Fruit fly (Drosophila melanogaster): ENCODE data around the gene CG7772.
A peak's percentile ranks its signal among the peaks of the same experiment; 100 is the strongest.

Gene CG7772

DNA sequence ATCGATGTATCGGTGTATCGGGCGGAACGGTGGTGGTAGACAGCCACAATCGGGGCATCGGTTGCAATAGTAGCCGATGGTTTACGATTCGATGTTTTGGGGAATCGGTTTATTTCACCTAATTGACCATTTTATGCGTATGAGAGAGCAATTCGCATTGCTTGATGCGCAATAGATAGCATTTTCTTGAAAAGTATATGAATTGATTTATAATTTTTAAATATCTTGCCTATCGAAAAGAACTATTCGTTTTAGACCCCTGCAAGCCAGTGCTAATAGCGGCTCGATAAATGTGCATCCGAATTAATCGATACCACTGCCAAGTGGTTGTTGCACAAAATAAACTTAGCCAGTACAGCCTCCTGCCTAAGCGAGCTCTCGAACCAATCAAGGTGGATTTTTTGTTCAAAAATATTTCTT is 19.8 kb downstream of the CG7772 start, which contains the start of gene mnb (continued):
- no peak for TF ChIP-seq Deaf1 (tag; optimal IDR thresholded peaks at IDR 0.05)
- TF ChIP-seq prd (optimal IDR thresholded peaks at IDR 0.05) = no peak
- peak; percentile 40; the same call in 1 of the 3 replicates for TF ChIP-seq prd (GFP tag; IDR thresholded peaks at IDR 0.05)
- no peak for TF ChIP-seq CG3407 (GFP tag; optimal IDR thresholded peaks at IDR 0.05)
- TF ChIP-seq corto (GFP tag; optimal IDR thresholded peaks at IDR 0.05) = no peak
- TF ChIP-seq CG18764 (GFP tag; optimal IDR thresholded peaks at IDR 0.05) = peak; percentile 19
- no peak for TF ChIP-seq bowl (GFP tag; IDR thresholded peaks at IDR 0.05)
- peak; percentile 87 for TF ChIP-seq Myb (GFP tag; optimal IDR thresholded peaks at IDR 0.05)
- TF ChIP-seq Dll (GFP tag; IDR thresholded peaks at IDR 0.05; ENCODE audit: partially characterized antibody) = peak; percentile 99
- TF ChIP-seq CG8281 (tag; optimal IDR thresholded peaks at IDR 0.05) = no peak
- peak in 1 of 2 experiments; percentile 16 for TF ChIP-seq dpn (GFP tag; optimal IDR thresholded peaks at IDR 0.05)
- TF ChIP-seq sens (GFP tag) = peak; percentile 91
- peak; percentile 56 for TF ChIP-seq Hmr (GFP tag; optimal IDR thresholded peaks at IDR 0.05)
- TF ChIP-seq Usf (GFP tag; optimal IDR thresholded peaks at IDR 0.05) = no peak
- no peak for TF ChIP-seq Meics (GFP tag; optimal IDR thresholded peaks at IDR 0.05)
- TF ChIP-seq ash1 (GFP tag; optimal IDR thresholded peaks at IDR 0.05) = no peak
- TF ChIP-seq Nf-YA (GFP tag; IDR thresholded peaks at IDR 0.05) = no peak
- no peak for TF ChIP-seq btn (GFP tag; optimal IDR thresholded peaks at IDR 0.05)
- no peak for TF ChIP-seq CG15011 (GFP tag; optimal IDR thresholded peaks at IDR 0.05)
- TF ChIP-seq CG18011 (GFP tag; optimal IDR thresholded peaks at IDR 0.05) = no peak
- no peak for TF ChIP-seq p53 (GFP tag; optimal IDR thresholded peaks at IDR 0.05)
- TF ChIP-seq Dfd (GFP tag; optimal IDR thresholded peaks at IDR 0.05) = no peak
- peak; percentile 99 for TF ChIP-seq sna (GFP tag; IDR thresholded peaks at IDR 0.05; ENCODE audit: partially characterized antibody)
- TF ChIP-seq Drgx (GFP tag; IDR thresholded peaks at IDR 0.05) = no peak
- no peak for TF ChIP-seq lmd (GFP tag; IDR thresholded peaks at IDR 0.05)
- no peak for TF ChIP-seq CG12219 (GFP tag; optimal IDR thresholded peaks at IDR 0.05)
- no peak for TF ChIP-seq az2 (GFP tag; optimal IDR thresholded peaks at IDR 0.05)
- no peak for TF ChIP-seq CG8924 (tag; optimal IDR thresholded peaks at IDR 0.05)
- TF ChIP-seq CG34376 (GFP tag; optimal IDR thresholded peaks at IDR 0.05) = no peak
- TF ChIP-seq Xrp1 (GFP tag; IDR thresholded peaks at IDR 0.05) = no peak
- TF ChIP-seq CG14710 (tag; optimal IDR thresholded peaks at IDR 0.05) = peak; percentile 73
- TF ChIP-seq disco-r (GFP tag; optimal IDR thresholded peaks at IDR 0.05) = no peak
- peak; percentile 80 for TF ChIP-seq Dref (GFP tag; IDR thresholded peaks at IDR 0.05)
- TF ChIP-seq fru (optimal IDR thresholded peaks at IDR 0.05) = no peak
- TF ChIP-seq CG8290 (GFP tag; optimal IDR thresholded peaks at IDR 0.05) = peak; percentile 10
- TF ChIP-seq CG8290 (tag; optimal IDR thresholded peaks at IDR 0.05) = peak in 1 of 2 experiments; percentile 5
- peak; percentile 29 for TF ChIP-seq HmgD (GFP tag; optimal IDR thresholded peaks at IDR 0.05)
- no peak for TF ChIP-seq Bteb2 (GFP tag; optimal IDR thresholded peaks at IDR 0.05)
- no peak for TF ChIP-seq CG12104 (GFP tag; optimal IDR thresholded peaks at IDR 0.05)
- TF ChIP-seq CG14441 (GFP tag; IDR thresholded peaks at IDR 0.05) = no peak
- no peak for TF ChIP-seq Sox102F (GFP tag; optimal IDR thresholded peaks at IDR 0.05)
- TF ChIP-seq CG33213 (GFP tag; optimal IDR thresholded peaks at IDR 0.05) = no peak
- TF ChIP-seq Rx (GFP tag; IDR thresholded peaks at IDR 0.05) = no peak
- TF ChIP-seq grn (GFP tag; optimal IDR thresholded peaks at IDR 0.05) = no peak
- TF ChIP-seq CG7963 (GFP tag; IDR thresholded peaks at IDR 0.05; ENCODE audit: partially characterized antibody) = peak; percentile 97
- no peak for TF ChIP-seq CG7745 (tag; optimal IDR thresholded peaks at IDR 0.05)
- TF ChIP-seq CG43689 (GFP tag; IDR thresholded peaks at IDR 0.05) = no peak
- no peak for TF ChIP-seq cas (GFP tag; IDR thresholded peaks at IDR 0.05)
- peak; percentile 33; the same call in 1 of the 2 replicates for TF ChIP-seq CG32532 (GFP tag; IDR thresholded peaks at IDR 0.05)
- TF ChIP-seq sens-2 (GFP tag; IDR thresholded peaks at IDR 0.05) = no peak
- TF ChIP-seq pum (GFP tag; optimal IDR thresholded peaks at IDR 0.05) = no peak
- peak; percentile 14 for TF ChIP-seq CG13424 (tag; optimal IDR thresholded peaks at IDR 0.05)
- peak; percentile 55 for TF ChIP-seq CoRest (tag; optimal IDR thresholded peaks at IDR 0.05)

Data from whole organism, embryonic.